Worm (Caenorhabditis elegans) whole organism, young adult: ENCODE measurements around the gene clec-121.

ENCODE experiments used
- F39B2.1 ChIP-seq: fragments of 200-800 bp; sonication (Bioruptor generic); IDR thresholded peaks from 2 replicates; pipeline ENCODE4 v1.3.6; 2022; ENCODE audit warnings: missing genetic modification reagents, missing genetic modification characterization, missing compliant biosample characterization
- F55B11.4 ChIP-seq: sonication (generic microtip); optimal IDR thresholded peaks from 2 replicates; lab custom pipeline; 2016; ENCODE audit warnings: missing compliant biosample characterization, missing genetic modification characterization, borderline replicate concordance; ENCODE audit not compliant: insufficient read depth
- F57A8.1 ChIP-seq: fragments of 200-800 bp; sonication (Bioruptor generic); optimal IDR thresholded peaks from 2 replicates; lab custom pipeline; 2018; ENCODE audit warnings: mild to moderate bottlenecking, missing genetic modification characterization, moderate library complexity, missing compliant biosample characterization
- F57C9.4 ChIP-seq: sonication (generic microtip); optimal IDR thresholded peaks from 2 replicates; lab custom pipeline; 2017; ENCODE audit warnings: mild to moderate bottlenecking, missing genetic modification characterization, missing compliant biosample characterization
- T07F8.4 ChIP-seq: sonication (generic microtip); optimal IDR thresholded peaks from 2 replicates; lab custom pipeline; 2016; ENCODE audit warnings: mild to moderate bottlenecking, missing genetic modification characterization, moderate library complexity, missing compliant biosample characterization
- Y53G8AR.9 ChIP-seq: fragments of 200-800 bp; sonication (Bioruptor generic); conservative IDR thresholded peaks from 2 replicates; pipeline ENCODE4 v1.3.6; 2022; ENCODE audit warnings: missing genetic modification reagents, missing genetic modification characterization, missing compliant biosample characterization
- akir-1 ChIP-seq: fragments of 200-800 bp; sonication (Bioruptor generic); optimal IDR thresholded peaks from 2 replicates; lab custom pipeline; 2018; ENCODE audit warnings: mild to moderate bottlenecking, missing genetic modification characterization, moderate library complexity, missing compliant biosample characterization
- aptf-2 ChIP-seq: fragments of 200-800 bp; sonication (Bioruptor generic); conservative IDR thresholded peaks from 2 replicates; pipeline ENCODE4 v1.3.6; 2022; ENCODE audit warnings: missing genetic modification reagents, missing genetic modification characterization, missing compliant biosample characterization
- aptf-3 ChIP-seq: fragments of 200-800 bp; sonication (Bioruptor generic); IDR thresholded peaks from 2 replicates; pipeline ENCODE4 v1.3.6; 2022; ENCODE audit warnings: missing genetic modification characterization, missing compliant biosample characterization
- atf-7 ChIP-seq: sonication (generic microtip); optimal IDR thresholded peaks from 2 replicates; lab custom pipeline; 2017; ENCODE audit warnings: mild to moderate bottlenecking, missing genetic modification characterization, missing compliant biosample characterization
- attf-3 ChIP-seq: fragments of 200-800 bp; sonication (Bioruptor generic); conservative IDR thresholded peaks from 2 replicates; pipeline ENCODE4 v1.3.6; 2022; ENCODE audit warnings: missing genetic modification reagents, missing genetic modification characterization, missing compliant biosample characterization
- attf-6 ChIP-seq: fragments of 200-800 bp; sonication (Bioruptor generic); IDR thresholded peaks from 2 replicates; pipeline ENCODE4 v1.3.6; 2022; ENCODE audit warnings: missing genetic modification reagents, missing genetic modification characterization, missing compliant biosample characterization
- bed-2 ChIP-seq: fragments of 200-800 bp; sonication (Bioruptor generic); IDR thresholded peaks from 2 replicates; pipeline ENCODE4 v1.3.6; 2022; ENCODE audit warnings: missing genetic modification reagents, missing genetic modification characterization, missing compliant biosample characterization
- ceh-100 ChIP-seq: fragments of 200-800 bp; sonication (Bioruptor generic); IDR thresholded peaks from 2 replicates; pipeline ENCODE4 v1.3.6; 2022; ENCODE audit warnings: missing genetic modification reagents, missing genetic modification characterization, missing compliant biosample characterization
- ceh-40 ChIP-seq: fragments of 200-800 bp; sonication (Bioruptor generic); IDR thresholded peaks from 2 replicates; pipeline ENCODE4 v1.3.6; 2022; ENCODE audit warnings: missing genetic modification characterization, missing compliant biosample characterization
- dox-1 ChIP-seq: fragments of 200-800 bp; sonication (Bioruptor generic); IDR thresholded peaks from 2 replicates; pipeline ENCODE4 v1.3.6; 2022; ENCODE audit warnings: missing genetic modification reagents, missing genetic modification characterization, missing compliant biosample characterization
- egl-44 ChIP-seq: fragments of 200-800 bp; sonication (Bioruptor generic); IDR thresholded peaks from 2 replicates; pipeline ENCODE4 v1.3.6; 2022; ENCODE audit warnings: missing genetic modification reagents, missing genetic modification characterization, missing compliant biosample characterization
- egrh-3 ChIP-seq: fragments of 200-800 bp; sonication (Bioruptor generic); IDR thresholded peaks from 2 replicates; pipeline ENCODE4 v1.3.6; 2022; ENCODE audit warnings: missing genetic modification reagents, missing genetic modification characterization, missing compliant biosample characterization
- ets-4 ChIP-seq: fragments of 200-800 bp; sonication (Bioruptor generic); optimal IDR thresholded peaks from 2 replicates; lab custom pipeline; 2018; ENCODE audit warnings: mild to moderate bottlenecking, missing genetic modification characterization, missing compliant biosample characterization
- fkh-3 ChIP-seq: sonication (generic microtip); optimal IDR thresholded peaks from 2 replicates; lab custom pipeline; 2016; ENCODE audit warnings: mild to moderate bottlenecking, missing genetic modification characterization, missing compliant biosample characterization
- hmg-1.2 ChIP-seq: fragments of 200-800 bp; sonication (Bioruptor generic); IDR thresholded peaks from 2 replicates; pipeline ENCODE4 v1.3.6; 2022; ENCODE audit warnings: missing genetic modification reagents, missing genetic modification characterization, missing compliant biosample characterization
- madf-10 ChIP-seq: sonication (generic microtip); optimal IDR thresholded peaks from 2 replicates; lab custom pipeline; 2016; ENCODE audit warnings: mild to moderate bottlenecking, missing genetic modification characterization, missing compliant biosample characterization
- mcd-1 ChIP-seq: fragments of 200-800 bp; sonication (Bioruptor generic); IDR thresholded peaks from 2 replicates; pipeline ENCODE4 v1.3.6; 2022; ENCODE audit warnings: missing genetic modification reagents, missing genetic modification characterization, missing compliant biosample characterization
- mes-4 ChIP-seq: sonication (generic microtip); optimal IDR thresholded peaks from 2 replicates; lab custom pipeline; 2016; ENCODE audit warnings: missing genotype, missing genetic modification characterization, missing compliant biosample characterization
- nhr-179 ChIP-seq: sonication (generic microtip); optimal IDR thresholded peaks from 2 replicates; lab custom pipeline; 2016; ENCODE audit warnings: mild to moderate bottlenecking, missing genetic modification characterization, missing compliant biosample characterization
- nhr-27 ChIP-seq: fragments of 200-800 bp; sonication (Bioruptor generic); optimal IDR thresholded peaks from 2 replicates; lab custom pipeline; 2018; ENCODE audit warnings: mild to moderate bottlenecking, missing genetic modification characterization, moderate library complexity, missing compliant biosample characterization
- nhr-90 ChIP-seq: sonication (generic microtip); optimal IDR thresholded peaks from 2 replicates; lab custom pipeline; 2016; ENCODE audit warnings: missing genotype, mild to moderate bottlenecking, missing genetic modification characterization, missing compliant biosample characterization
- rcor-1 ChIP-seq: fragments of 200-800 bp; sonication (Bioruptor generic); IDR thresholded peaks from 2 replicates; pipeline ENCODE4 v1.3.6; 2022; ENCODE audit warnings: missing genetic modification reagents, missing genetic modification characterization, missing compliant biosample characterization
- snpc-1.1 ChIP-seq: sonication (generic microtip); optimal IDR thresholded peaks from 2 replicates; lab custom pipeline; 2017; ENCODE audit warnings: missing genetic modification characterization, mild to moderate bottlenecking, missing compliant biosample characterization, antibody characterized with exemption, moderate library complexity, missing genotype, missing genetic modification reagents; ENCODE audit not compliant: insufficient read depth
- snpc-3.4 ChIP-seq: sonication (generic microtip); optimal IDR thresholded peaks from 2 replicates; lab custom pipeline; 2017; ENCODE audit warnings: missing genetic modification characterization, mild to moderate bottlenecking, missing compliant biosample characterization, antibody characterized with exemption, moderate library complexity, missing genotype, missing genetic modification reagents
- snpc-4 ChIP-seq, 5 experiments: fragments of 150-350 bp in 1 of 5; sonication (generic microtip) in 4 of 5; optimal IDR thresholded peaks; 2 replicates each; lab custom pipeline; 2014 to 2018; ENCODE audit warnings: missing genetic modification characterization in 5 of 5, missing biosample characterization in 3 of 5, antibody characterized with exemption in 2 of 5, mild to moderate bottlenecking in 2 of 5, missing compliant biosample characterization in 2 of 5, missing genotype in 2 of 5, moderate library complexity in 2 of 5, missing genetic modification reagents in 1 of 5
- unc-130 ChIP-seq: sonication (generic microtip); optimal IDR thresholded peaks from 2 replicates; lab custom pipeline; 2016; ENCODE audit warnings: missing genetic modification reagents, missing genetic modification characterization, missing compliant biosample characterization
- zfh-2 ChIP-seq: fragments of 200-800 bp; sonication (Bioruptor generic); conservative IDR thresholded peaks from 2 replicates; pipeline ENCODE4 v1.3.6; 2022; ENCODE audit warnings: missing genetic modification reagents, missing genetic modification characterization, missing compliant biosample characterization
- ztf-28 ChIP-seq: fragments of 200-800 bp; sonication (Bioruptor generic); IDR thresholded peaks from 2 replicates; pipeline ENCODE4 v1.3.6; 2022; ENCODE audit warnings: missing genetic modification reagents, missing genetic modification characterization, missing compliant biosample characterization

The clec-121 gene

DNA sequence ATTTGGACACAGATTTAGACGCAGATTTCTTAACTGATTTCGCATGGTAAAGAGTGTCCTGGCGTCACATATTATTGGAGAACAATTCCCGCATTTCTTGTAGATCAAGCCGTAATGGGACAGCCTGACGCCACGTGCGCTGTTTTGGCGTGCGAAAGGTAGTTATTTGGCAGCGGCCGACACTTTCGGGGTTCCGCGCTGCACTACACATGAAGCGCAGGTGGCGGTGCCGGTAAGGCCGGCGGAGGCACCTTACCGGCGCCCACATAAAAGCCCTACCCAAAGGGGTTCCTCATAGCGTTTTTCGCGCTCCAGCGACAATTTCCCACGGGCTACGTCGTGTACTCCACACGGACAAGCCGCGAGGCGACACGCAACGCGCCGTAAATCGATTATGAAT, 8.0 kb downstream of the clec-121 start (continued):
- TF ChIP-seq mes-4 (tag; lab: Kevin White, UChicago) (no peak), hmg-1.2 (peak; percentile 10; the same call in 1 of the 2 replicates), F57C9.4 (no peak), unc-130 (GFP tag; lab: Kevin White, UChicago) (no peak), egl-44 (GFP tag; lab: Robert Waterston, UW) (no peak), bed-2 (GFP tag; lab: Robert Waterston, UW) (no peak), F57A8.1 (GFP tag; lab: Kevin White, UChicago) (no peak), attf-6 (GFP tag; lab: Robert Waterston, UW) (no peak), ets-4 (GFP tag; lab: Kevin White, UChicago) (no peak), rcor-1 (no peak), aptf-2 (GFP tag; lab: Robert Waterston, UW) (no peak), snpc-1.1 (tag; lab: Kevin White, UChicago) (peak; percentile 60), F39B2.1 (no peak), atf-7 (no peak), T07F8.4 (tag; lab: Kevin White, UChicago) (no peak), dox-1 (GFP tag; lab: Robert Waterston, UW) (no peak), akir-1 (GFP tag; lab: Kevin White, UChicago) (no peak)

DNA sequence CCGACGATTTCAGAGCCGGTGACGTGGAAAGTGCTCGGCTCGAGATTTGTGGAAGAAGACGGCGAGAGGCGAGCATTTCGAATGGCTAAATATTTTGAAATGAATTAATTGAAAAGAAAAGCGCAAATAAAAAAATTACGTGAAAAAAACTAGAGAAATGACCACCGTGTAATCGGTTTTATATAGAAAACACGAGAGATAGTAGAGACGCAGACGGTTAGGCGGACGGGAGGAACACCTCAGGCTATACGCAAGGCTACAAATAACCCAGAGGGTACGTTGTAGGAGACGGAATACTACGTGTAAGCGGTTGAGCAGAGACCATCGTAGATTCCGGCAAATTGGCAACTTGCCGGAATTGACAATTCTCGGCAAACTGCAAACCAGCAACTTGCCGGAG, 9.0 kb downstream of the clec-121 start, which contains the start of gene Y25C1A.13:
Y25C1A.13 (minus strand) TSS at position 101 of the 400 bp plus-strand sequence.
- TF ChIP-seq madf-10 (tag; lab: Kevin White, UChicago) = no peak
- TF ChIP-seq hmg-1.2 = peak; percentile 63

DNA sequence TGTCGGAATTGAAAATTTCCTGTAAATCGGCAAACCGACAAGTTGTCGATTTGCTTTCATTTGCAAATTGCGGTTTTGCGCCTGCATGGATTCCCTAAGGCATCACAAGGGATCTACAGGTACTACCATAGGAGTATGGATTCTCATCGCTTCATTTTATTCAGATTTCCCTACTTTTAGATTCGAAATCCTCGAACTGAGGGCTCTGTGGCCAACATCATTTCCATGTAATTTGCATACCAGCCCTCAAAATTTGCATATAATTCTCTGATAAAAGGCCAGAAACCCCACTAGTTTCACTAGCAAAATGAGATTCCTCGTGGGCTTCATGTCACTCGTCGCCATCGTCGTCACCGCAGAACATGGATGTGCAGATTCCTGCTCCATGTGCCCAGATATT, 10.2 kb downstream of the clec-121 start, which contains the start of gene Y25C1A.2:
Y25C1A.2 (plus strand) TSS at position 301 of the 400 bp plus-strand sequence.
- no peak for TF ChIP-seq F57A8.1 (GFP tag; lab: Kevin White, UChicago)
- TF ChIP-seq ceh-40 (GFP tag; lab: Robert Waterston, UW) = no peak
- TF ChIP-seq T07F8.4 (tag; lab: Kevin White, UChicago) = no peak
- TF ChIP-seq attf-3 = no peak
- TF ChIP-seq ceh-100 (GFP tag; lab: Robert Waterston, UW) = no peak
- no peak for TF ChIP-seq rcor-1
- no peak for TF ChIP-seq nhr-179 (tag; lab: Kevin White, UChicago)
- TF ChIP-seq F55B11.4 (tag; lab: Kevin White, UChicago) = no peak
- TF ChIP-seq nhr-27 (tag; lab: Kevin White, UChicago) = no peak
- TF ChIP-seq Y53G8AR.9 = no peak
- no peak for TF ChIP-seq aptf-2 (GFP tag; lab: Robert Waterston, UW)
- TF ChIP-seq hmg-1.2 = no peak
- TF ChIP-seq snpc-4 (GFP tag; optimal IDR thresholded peaks at IDR 0.05; lab: Kevin White, UChicago) = no peak
- no peak for TF ChIP-seq snpc-4 (tag; optimal IDR thresholded peaks at IDR 0.05; lab: Kevin White, UChicago)
- no peak for TF ChIP-seq aptf-3 (GFP tag; lab: Robert Waterston, UW)
- TF ChIP-seq nhr-90 = no peak
- TF ChIP-seq, all 124 proteins: peak for 0

DNA sequence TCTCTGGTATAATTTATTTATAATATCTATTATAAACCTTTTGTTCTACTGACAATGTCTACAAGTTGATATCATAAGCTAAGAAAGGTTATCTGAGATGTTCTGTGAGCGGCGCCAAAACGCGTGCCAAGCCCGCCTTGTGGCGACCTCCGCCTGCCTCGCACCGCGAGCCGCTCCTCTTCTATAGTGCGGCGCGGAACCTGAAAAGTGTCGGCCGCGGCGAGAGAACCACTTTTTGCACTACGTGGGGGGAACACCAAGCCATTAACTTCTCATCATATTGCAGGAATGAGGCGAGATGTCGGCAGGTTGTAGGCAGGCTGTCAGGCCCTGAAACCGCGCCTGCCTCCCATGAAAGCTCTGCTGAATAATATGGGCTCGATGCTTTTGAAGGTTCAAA, 11.2 kb downstream of the clec-121 start:
- TF ChIP-seq snpc-4 (GFP tag; optimal IDR thresholded peaks at IDR 0.05; lab: Kevin White, UChicago) = peak; percentile 81
- peak; percentile 35 to 94 (median 86) for TF ChIP-seq snpc-4 (tag; optimal IDR thresholded peaks at IDR 0.05; lab: Kevin White, UChicago)
- TF ChIP-seq zfh-2 (GFP tag; lab: Robert Waterston, UW) = peak; percentile 91
- TF ChIP-seq egrh-3 (GFP tag; lab: Robert Waterston, UW) = peak; percentile 69; the same call in 1 of the 2 replicates
- no peak for TF ChIP-seq akir-1 (GFP tag; lab: Kevin White, UChicago)
- no peak for TF ChIP-seq fkh-3
- 0 out of 2 replicates have a peak, but pooled peaks have one; percentile 35 for TF ChIP-seq ztf-28
- peak; percentile 40; the same call in 1 of the 2 replicates for TF ChIP-seq mcd-1
- peak; percentile 32 for TF ChIP-seq snpc-3.4 (tag; lab: Kevin White, UChicago)
- TF ChIP-seq nhr-179 (tag; lab: Kevin White, UChicago) = peak; percentile 18
- no peak for TF ChIP-seq aptf-2 (GFP tag; lab: Robert Waterston, UW)
- TF ChIP-seq snpc-1.1 (tag; lab: Kevin White, UChicago) = peak; percentile 84
- TF ChIP-seq hmg-1.2 = peak; percentile 60
- TF ChIP-seq dox-1 (GFP tag; lab: Robert Waterston, UW) = 0 out of 2 replicates have a peak, but pooled peaks have one; percentile 23
